Worm (Caenorhabditis elegans) whole organism, L2 larva: ENCODE results near the gene Y51H4A.1.

Experiments
- F13H6.1 ChIP-seq: sonication (generic microtip); optimal IDR thresholded peaks from 2 replicates; lab custom pipeline; 2016; ENCODE audit warnings: missing genetic modification characterization, missing compliant biosample characterization
- ama-1 ChIP-seq: fragments of 150-350 bp; optimal IDR thresholded peaks from 2 replicates; lab custom pipeline; 2018; ENCODE audit warnings: inconsistent platforms
- egl-27 ChIP-seq: sonication (generic microtip); optimal IDR thresholded peaks from 3 replicates; lab custom pipeline; 2017; ENCODE audit warnings: missing biosample characterization, missing genetic modification reagents, missing genetic modification characterization
- elt-3 ChIP-seq: sonication (generic microtip); optimal IDR thresholded peaks from 2 replicates; lab custom pipeline; 2017; ENCODE audit warnings: missing biosample characterization, missing genetic modification characterization
- lin-13 ChIP-seq: fragments of 150-350 bp; optimal IDR thresholded peaks from 2 replicates; lab custom pipeline; 2014; ENCODE audit warnings: missing biosample characterization, missing genetic modification reagents, missing genetic modification characterization
- lsy-2 ChIP-seq, 2 experiments: fragments of 150-350 bp in 1 of 2; sonication (generic microtip) in 1 of 2; optimal IDR thresholded peaks; 2 replicates each; lab custom pipeline; 2014 to 2017; ENCODE audit warnings: missing biosample characterization in 2 of 2, missing genetic modification characterization in 2 of 2
- mab-5 ChIP-seq: fragments of 150-350 bp; optimal IDR thresholded peaks from 2 replicates; lab custom pipeline; 2014; ENCODE audit warnings: missing biosample characterization, missing genetic modification characterization
- mdl-1 ChIP-seq, 2 experiments: fragments of 150-350 bp in 1 of 2; sonication (generic microtip) in 1 of 2; optimal IDR thresholded peaks; 2 replicates each; lab custom pipeline; 2017; ENCODE audit warnings: missing biosample characterization in 2 of 2, missing genetic modification characterization in 2 of 2
- nhr-12 ChIP-seq: fragments of 150-350 bp; optimal IDR thresholded peaks from 2 replicates; lab custom pipeline; 2014; ENCODE audit warnings: missing biosample characterization, missing genetic modification characterization
- nhr-23 ChIP-seq: fragments of 150-350 bp; optimal IDR thresholded peaks from 2 replicates; lab custom pipeline; 2014; ENCODE audit warnings: missing biosample characterization, missing genetic modification reagents, missing genetic modification characterization
- nhr-25 ChIP-seq: fragments of 150-350 bp; sonication (generic microtip); optimal IDR thresholded peaks from 3 replicates; lab custom pipeline; 2014; ENCODE audit warnings: missing biosample characterization, missing genetic modification characterization
- nhr-77 ChIP-seq: fragments of 150-350 bp; optimal IDR thresholded peaks from 2 replicates; lab custom pipeline; 2014; ENCODE audit warnings: missing biosample characterization, missing genetic modification characterization
- skn-1 ChIP-seq: sonication (generic microtip); optimal IDR thresholded peaks from 2 replicates; lab custom pipeline; 2017; ENCODE audit warnings: missing biosample characterization, missing genetic modification characterization
- unc-62 ChIP-seq: fragments of 150-350 bp; optimal IDR thresholded peaks from 2 replicates; lab custom pipeline; 2014; ENCODE audit warnings: missing biosample characterization, missing genetic modification reagents, missing genetic modification characterization

DNA sequence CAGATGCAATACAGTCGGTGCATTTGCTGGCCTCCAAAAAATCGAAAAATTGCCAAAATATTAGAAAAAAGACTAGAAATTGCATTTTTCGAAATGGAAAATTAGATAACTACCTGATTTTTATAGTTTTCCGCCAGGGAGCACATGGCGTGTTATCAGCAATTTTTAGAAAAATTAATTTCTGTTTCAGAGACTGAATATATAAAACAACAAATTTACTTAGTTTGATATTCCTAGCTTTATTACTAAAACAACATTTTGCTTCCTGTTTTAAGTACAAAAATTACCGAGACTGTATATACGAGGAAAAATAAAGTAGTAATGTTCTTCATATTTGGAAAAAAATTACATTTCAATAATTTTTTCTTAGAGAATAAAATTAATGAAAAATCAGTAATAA lies 48.9 kb upstream of the Y51H4A.1 start, which contains the start of gene Y51H4A.5:
- TF ChIP-seq skn-1 (tag; lab: Kevin White, UChicago): no peak
- no peak for TF ChIP-seq elt-3 (tag; lab: Kevin White, UChicago)
- no peak for TF ChIP-seq egl-27
- no peak for TF ChIP-seq mdl-1 (tag; optimal IDR thresholded peaks at IDR 0.05; lab: Kevin White, UChicago)
- no peak for TF ChIP-seq nhr-12 (tag; lab: Kevin White, UChicago)
- TF ChIP-seq ama-1 (lab: Kevin White, UChicago): no peak
- no peak for TF ChIP-seq lsy-2 (tag; optimal IDR thresholded peaks at IDR 0.05; lab: Kevin White, UChicago)
- no peak for TF ChIP-seq nhr-77 (tag; lab: Kevin White, UChicago)
- no peak for TF ChIP-seq nhr-25
- no peak for TF ChIP-seq unc-62 (GFP tag; lab: Kevin White, UChicago)
- TF ChIP-seq lin-13 (GFP tag; lab: Kevin White, UChicago): no peak
- no peak for TF ChIP-seq F13H6.1 (tag; lab: Kevin White, UChicago)
- no peak for TF ChIP-seq nhr-23 (tag; lab: Kevin White, UChicago)
- TF ChIP-seq mab-5 (tag; lab: Kevin White, UChicago): no peak
